Worm (Caenorhabditis elegans) whole organism, L3 larva: Measurements from ENCODE around the gene F46G11.4.

Experiments used
- R02D3.7 ChIP-seq: fragments of 150-350 bp; optimal IDR thresholded peaks from 2 replicates; lab custom pipeline; 2014; ENCODE audit warnings: missing biosample characterization, missing genetic modification characterization
- aly-2 ChIP-seq: fragments of 150-350 bp; optimal IDR thresholded peaks from 2 replicates; lab custom pipeline; 2014; ENCODE audit warnings: missing biosample characterization, missing genetic modification characterization
- ama-1 ChIP-seq: fragments of 150-350 bp; optimal IDR thresholded peaks from 2 replicates; lab custom pipeline; 2018
- ceh-16 ChIP-seq: sonication (generic microtip); optimal IDR thresholded peaks from 2 replicates; lab custom pipeline; 2017; ENCODE audit warnings: missing biosample characterization, missing genetic modification characterization
- ceh-28 ChIP-seq: fragments of 150-350 bp; optimal IDR thresholded peaks from 2 replicates; lab custom pipeline; 2014; ENCODE audit warnings: missing biosample characterization, missing genetic modification reagents, missing genetic modification characterization
- ceh-9 ChIP-seq: sonication (generic microtip); optimal IDR thresholded peaks from 2 replicates; lab custom pipeline; 2018; ENCODE audit warnings: missing biosample characterization, missing genetic modification characterization
- egl-5 ChIP-seq: fragments of 150-350 bp; optimal IDR thresholded peaks from 2 replicates; lab custom pipeline; 2017; ENCODE audit warnings: missing biosample characterization, missing genetic modification reagents, missing genetic modification characterization, inconsistent platforms
- elt-1 ChIP-seq: fragments of 150-350 bp; optimal IDR thresholded peaks from 2 replicates; lab custom pipeline; 2014; ENCODE audit warnings: missing biosample characterization, missing genetic modification characterization
- elt-2 ChIP-seq: sonication (generic microtip); optimal IDR thresholded peaks from 2 replicates; lab custom pipeline; 2016; ENCODE audit warnings: missing genetic modification reagents, mild to moderate bottlenecking, missing genetic modification characterization, missing compliant biosample characterization
- eor-1 ChIP-seq, 2 experiments: fragments of 150-350 bp; optimal IDR thresholded peaks; 2 replicates each; lab custom pipeline; 2014 to 2018; ENCODE audit warnings: missing biosample characterization in 2 of 2, missing genetic modification characterization in 2 of 2
- fkh-10 ChIP-seq: sonication (generic microtip); optimal IDR thresholded peaks from 2 replicates; lab custom pipeline; 2017; ENCODE audit warnings: missing biosample characterization, missing genetic modification reagents, missing genetic modification characterization
- fkh-2 ChIP-seq: fragments of 150-350 bp; optimal IDR thresholded peaks from 2 replicates; lab custom pipeline; 2014; ENCODE audit warnings: missing biosample characterization, missing genetic modification reagents, missing genetic modification characterization
- fos-1 ChIP-seq: fragments of 150-350 bp; optimal IDR thresholded peaks from 2 replicates; lab custom pipeline; 2014; ENCODE audit warnings: missing biosample characterization, missing genetic modification characterization
- hmg-11 ChIP-seq: sonication (generic microtip); optimal IDR thresholded peaks from 2 replicates; lab custom pipeline; 2016; ENCODE audit warnings: missing genetic modification characterization, missing compliant biosample characterization
- jun-1 ChIP-seq: fragments of 150-350 bp; optimal IDR thresholded peaks from 2 replicates; lab custom pipeline; 2014; ENCODE audit warnings: missing biosample characterization, missing genetic modification reagents, missing genetic modification characterization
- lin-15B ChIP-seq: fragments of 150-350 bp; optimal IDR thresholded peaks from 2 replicates; lab custom pipeline; 2014; ENCODE audit warnings: missing biosample characterization, missing genetic modification characterization
- lin-39 ChIP-seq: fragments of 150-350 bp; optimal IDR thresholded peaks from 2 replicates; lab custom pipeline; 2018; ENCODE audit warnings: missing biosample characterization, missing genetic modification reagents, missing genetic modification characterization
- lsy-12 ChIP-seq: sonication (generic microtip); optimal IDR thresholded peaks from 2 replicates; lab custom pipeline; 2016; ENCODE audit warnings: mild to moderate bottlenecking, missing genetic modification characterization, missing compliant biosample characterization
- nfya-1 ChIP-seq: sonication (generic microtip); optimal IDR thresholded peaks from 2 replicates; lab custom pipeline; 2017; ENCODE audit warnings: missing genetic modification characterization, mild to moderate bottlenecking, missing compliant biosample characterization, antibody characterized with exemption, moderate library complexity; ENCODE audit not compliant: insufficient read depth
- nhr-11 ChIP-seq: fragments of 150-350 bp; optimal IDR thresholded peaks from 2 replicates; lab custom pipeline; 2014; ENCODE audit warnings: missing biosample characterization, missing genetic modification characterization
- nhr-12 ChIP-seq: fragments of 150-350 bp; optimal IDR thresholded peaks from 2 replicates; lab custom pipeline; 2014; ENCODE audit warnings: missing biosample characterization, missing genetic modification characterization
- nhr-23 ChIP-seq: fragments of 150-350 bp; optimal IDR thresholded peaks from 2 replicates; lab custom pipeline; 2014; ENCODE audit warnings: missing biosample characterization, missing genetic modification reagents, missing genetic modification characterization
- nhr-237 ChIP-seq: fragments of 150-350 bp; optimal IDR thresholded peaks from 2 replicates; lab custom pipeline; 2014; ENCODE audit warnings: missing biosample characterization, missing genetic modification characterization
- nhr-25 ChIP-seq: sonication (generic microtip); optimal IDR thresholded peaks from 2 replicates; lab custom pipeline; 2017; ENCODE audit warnings: missing biosample characterization, missing genetic modification characterization
- nhr-28 ChIP-seq: fragments of 150-350 bp; optimal IDR thresholded peaks from 2 replicates; lab custom pipeline; 2014; ENCODE audit warnings: missing biosample characterization, missing genetic modification characterization
- nhr-43 ChIP-seq: sonication (generic microtip); optimal IDR thresholded peaks from 2 replicates; lab custom pipeline; 2016; ENCODE audit warnings: mild to moderate bottlenecking, missing genetic modification characterization, missing compliant biosample characterization; ENCODE audit not compliant: poor library complexity, severe bottlenecking
- nhr-77 ChIP-seq: fragments of 150-350 bp; optimal IDR thresholded peaks from 2 replicates; lab custom pipeline; 2014; ENCODE audit warnings: missing biosample characterization, missing genetic modification characterization
- pha-4 ChIP-seq: fragments of 150-350 bp; optimal IDR thresholded peaks from 2 replicates; lab custom pipeline; 2014; ENCODE audit warnings: missing biosample characterization, missing genetic modification reagents, missing genetic modification characterization
- pqm-1 ChIP-seq: fragments of 150-350 bp; optimal IDR thresholded peaks from 2 replicates; lab custom pipeline; 2017; ENCODE audit warnings: missing biosample characterization, missing genetic modification characterization, inconsistent platforms
- sea-2 ChIP-seq: fragments of 150-350 bp; sonication (generic microtip); optimal IDR thresholded peaks from 4 replicates; lab custom pipeline; 2014; ENCODE audit warnings: missing biosample characterization, missing genetic modification reagents, missing genetic modification characterization
- snpc-4 ChIP-seq: fragments of 150-350 bp; optimal IDR thresholded peaks from 2 replicates; lab custom pipeline; 2014; ENCODE audit warnings: missing biosample characterization, missing genetic modification characterization
- tbx-2 ChIP-seq: sonication (generic microtip); optimal IDR thresholded peaks from 2 replicates; lab custom pipeline; 2016; ENCODE audit warnings: mild to moderate bottlenecking, missing genetic modification characterization, missing compliant biosample characterization
- unc-39 ChIP-seq: sonication (generic microtip); optimal IDR thresholded peaks from 4 replicates; lab custom pipeline; 2017; ENCODE audit warnings: missing biosample characterization, missing genetic modification characterization
- zag-1 ChIP-seq: fragments of 150-350 bp; optimal IDR thresholded peaks from 2 replicates; lab custom pipeline; 2014; ENCODE audit warnings: missing biosample characterization, missing genetic modification characterization
- ztf-11 ChIP-seq: fragments of 150-350 bp; optimal IDR thresholded peaks from 2 replicates; lab custom pipeline; 2014; ENCODE audit warnings: missing biosample characterization, missing genetic modification characterization

F46G11.4 gene

ce11 chrX:5826976-5827375 lies 28.4 kb upstream of the F46G11.4 start:
- TF ChIP-seq fos-1 (no peak), ceh-16 (tag; lab: Kevin White, UChicago) (no peak), lin-39 (no peak)

- TF ChIP-seq ama-1 (no peak), snpc-4 (tag; lab: Kevin White, UChicago) (no peak), ceh-28 (tag; lab: Kevin White, UChicago) (no peak), nhr-23 (tag; lab: Kevin White, UChicago) (no peak), lin-15B (tag; lab: Kevin White, UChicago) (no peak)
Measured at ce11 chrX:5821842-5822241, 23.3 kb upstream of the F46G11.4 start, which contains the start of gene hbl-1. Gene hbl-1, plus strand, starts transcription at chrX:5822142.

ce11 chrX:5820880-5821279 lies 22.3 kb upstream of the F46G11.4 start:
- no peak for TF ChIP-seq nhr-12 (tag; lab: Kevin White, UChicago)
- no peak for TF ChIP-seq ztf-11 (tag; lab: Kevin White, UChicago)
- TF ChIP-seq lsy-12: peak; percentile 30
- TF ChIP-seq unc-39 (tag; lab: Kevin White, UChicago): no peak
- no peak for TF ChIP-seq pqm-1 (tag; lab: Kevin White, UChicago)
- TF ChIP-seq nhr-23 (tag; lab: Kevin White, UChicago): no peak
- TF ChIP-seq nhr-43 (tag; lab: Kevin White, UChicago): peak; percentile 30
- TF ChIP-seq ceh-16 (tag; lab: Kevin White, UChicago): no peak
- peak; percentile 75 for TF ChIP-seq nhr-25 (tag; lab: Kevin White, UChicago)
- TF ChIP-seq nhr-11: no peak

ce11 chrX:5819702-5820470 lies 21.3 kb upstream of the F46G11.4 start:
- TF ChIP-seq pqm-1 (tag; lab: Kevin White, UChicago): no peak
- TF ChIP-seq egl-5 (tag; lab: Kevin White, UChicago): no peak
- no peak for TF ChIP-seq eor-1 (tag; optimal IDR thresholded peaks at IDR 0.05; lab: Kevin White, UChicago)
- no peak for TF ChIP-seq fkh-2 (tag; lab: Kevin White, UChicago)
- TF ChIP-seq unc-39 (tag; lab: Kevin White, UChicago): no peak
- no peak for TF ChIP-seq ceh-28 (tag; lab: Kevin White, UChicago)
- no peak for TF ChIP-seq nhr-237 (tag; lab: Kevin White, UChicago)
- no peak for TF ChIP-seq lsy-12
- TF ChIP-seq ztf-11 (tag; lab: Kevin White, UChicago): no peak
- TF ChIP-seq hmg-11 (tag; lab: Kevin White, UChicago): peak; percentile 1
- no peak for TF ChIP-seq tbx-2 (tag; lab: Kevin White, UChicago)
- TF ChIP-seq snpc-4 (tag; lab: Kevin White, UChicago): no peak
- TF ChIP-seq pha-4 (tag; lab: Kevin White, UChicago): no peak
- no peak for TF ChIP-seq lin-15B (tag; lab: Kevin White, UChicago)
- TF ChIP-seq jun-1 (tag; lab: Kevin White, UChicago): no peak
- TF ChIP-seq aly-2 (tag; lab: Kevin White, UChicago): no peak
- peak; percentile 44 for TF ChIP-seq ama-1
- no peak for TF ChIP-seq sea-2 (GFP tag; lab: Kevin White, UChicago)
- TF ChIP-seq elt-1 (tag; lab: Kevin White, UChicago): no peak
- TF ChIP-seq zag-1 (tag; lab: Kevin White, UChicago): no peak
- TF ChIP-seq fkh-10: peak; percentile 71
- no peak for TF ChIP-seq nhr-28
- no peak for TF ChIP-seq lin-39
- no peak for TF ChIP-seq elt-2 (tag; lab: Kevin White, UChicago)
- TF ChIP-seq fos-1: no peak
- no peak for TF ChIP-seq nhr-77 (tag; lab: Kevin White, UChicago)
- TF ChIP-seq R02D3.7 (tag; lab: Kevin White, UChicago): no peak
- no peak for TF ChIP-seq nhr-25 (tag; lab: Kevin White, UChicago)
- TF ChIP-seq nfya-1: peak; percentile 64
- TF ChIP-seq ceh-9 (tag; lab: Kevin White, UChicago): no peak
